Worm (Caenorhabditis elegans) whole organism, young adult: ENCODE data around the gene npr-3.

ENCODE experiments used
- B0019.2 ChIP-seq: fragments of 200-800 bp; sonication (Bioruptor generic); conservative IDR thresholded peaks from 2 replicates; pipeline ENCODE4 v1.3.6; 2022; ENCODE audit warnings: missing genetic modification reagents, missing genetic modification characterization, missing compliant biosample characterization
- B0035.1 ChIP-seq: sonication (generic microtip); optimal IDR thresholded peaks from 2 replicates; lab custom pipeline; 2016; ENCODE audit warnings: missing genetic modification characterization, mild to moderate bottlenecking, missing compliant biosample characterization, missing genotype, missing genetic modification reagents
- B0261.1 ChIP-seq: sonication (generic microtip); optimal IDR thresholded peaks from 2 replicates; lab custom pipeline; 2016; ENCODE audit warnings: mild to moderate bottlenecking, missing genetic modification characterization, moderate library complexity, missing compliant biosample characterization
- F22D6.2 ChIP-seq: sonication (generic microtip); optimal IDR thresholded peaks from 2 replicates; lab custom pipeline; 2016; ENCODE audit warnings: mild to moderate bottlenecking, missing genetic modification characterization, missing compliant biosample characterization
- F23B12.7 ChIP-seq: sonication (generic microtip); optimal IDR thresholded peaks from 2 replicates; lab custom pipeline; 2017; ENCODE audit warnings: missing genetic modification characterization, mild to moderate bottlenecking, missing compliant biosample characterization, antibody characterized with exemption, moderate library complexity; ENCODE audit not compliant: insufficient read depth
- F37B4.10 ChIP-seq: fragments of 200-800 bp; sonication (Bioruptor generic); IDR thresholded peaks from 2 replicates; pipeline ENCODE4 v1.3.6; 2022; ENCODE audit warnings: missing genetic modification characterization, missing compliant biosample characterization
- F39B2.1 ChIP-seq: fragments of 200-800 bp; sonication (Bioruptor generic); IDR thresholded peaks from 2 replicates; pipeline ENCODE4 v1.3.6; 2022; ENCODE audit warnings: missing genetic modification reagents, missing genetic modification characterization, missing compliant biosample characterization
- F52B5.7 ChIP-seq: sonication (generic microtip); optimal IDR thresholded peaks from 2 replicates; lab custom pipeline; 2016; ENCODE audit warnings: mild to moderate bottlenecking, missing genetic modification characterization, missing compliant biosample characterization
- F57C9.4 ChIP-seq: sonication (generic microtip); optimal IDR thresholded peaks from 2 replicates; lab custom pipeline; 2017; ENCODE audit warnings: mild to moderate bottlenecking, missing genetic modification characterization, missing compliant biosample characterization
- T07F8.4 ChIP-seq: sonication (generic microtip); optimal IDR thresholded peaks from 2 replicates; lab custom pipeline; 2016; ENCODE audit warnings: mild to moderate bottlenecking, missing genetic modification characterization, moderate library complexity, missing compliant biosample characterization
- T26A5.8 ChIP-seq: sonication (generic microtip); optimal IDR thresholded peaks from 2 replicates; lab custom pipeline; 2016; ENCODE audit warnings: missing genetic modification characterization, missing compliant biosample characterization
- Y56A3A.18 ChIP-seq: fragments of 200-800 bp; sonication (Bioruptor generic); IDR thresholded peaks from 2 replicates; pipeline ENCODE4 v1.3.6; 2022; ENCODE audit warnings: missing genetic modification reagents, missing genetic modification characterization, missing compliant biosample characterization
- akir-1 ChIP-seq: fragments of 200-800 bp; sonication (Bioruptor generic); optimal IDR thresholded peaks from 2 replicates; lab custom pipeline; 2018; ENCODE audit warnings: mild to moderate bottlenecking, missing genetic modification characterization, moderate library complexity, missing compliant biosample characterization
- ama-1 ChIP-seq, 3 experiments: fragments of 150-350 bp in 1 of 3; sonication (generic microtip) in 2 of 3; optimal IDR thresholded peaks; 2 replicates each; lab custom pipeline; 2014 to 2018; ENCODE audit warnings: missing biosample characterization in 2 of 3, missing genetic modification characterization in 2 of 3, missing genetic modification reagents in 2 of 3
- attf-6 ChIP-seq: fragments of 200-800 bp; sonication (Bioruptor generic); IDR thresholded peaks from 2 replicates; pipeline ENCODE4 v1.3.6; 2022; ENCODE audit warnings: missing genetic modification reagents, missing genetic modification characterization, missing compliant biosample characterization
- cebp-2 ChIP-seq: fragments of 200-800 bp; sonication (Bioruptor generic); IDR thresholded peaks from 2 replicates; pipeline ENCODE4 v1.3.6; 2022; ENCODE audit warnings: missing genetic modification characterization, missing compliant biosample characterization
- ceh-27 ChIP-seq: fragments of 200-800 bp; sonication (Bioruptor generic); optimal IDR thresholded peaks from 2 replicates; lab custom pipeline; 2018; ENCODE audit warnings: mild to moderate bottlenecking, missing genetic modification characterization, moderate library complexity, missing compliant biosample characterization
- dpl-1 ChIP-seq: fragments of 150-350 bp; optimal IDR thresholded peaks from 2 replicates; lab custom pipeline; 2014; ENCODE audit warnings: missing biosample characterization, missing genetic modification reagents, missing genetic modification characterization
- efl-1 ChIP-seq: fragments of 150-350 bp; optimal IDR thresholded peaks from 2 replicates; lab custom pipeline; 2014; ENCODE audit warnings: missing biosample characterization, missing genetic modification reagents, missing genetic modification characterization
- egl-18 ChIP-seq: fragments of 200-800 bp; sonication (Bioruptor generic); IDR thresholded peaks from 2 replicates; pipeline ENCODE4 v1.3.6; 2022; ENCODE audit warnings: missing genetic modification reagents, missing genetic modification characterization, missing compliant biosample characterization
- egl-44 ChIP-seq: fragments of 200-800 bp; sonication (Bioruptor generic); IDR thresholded peaks from 2 replicates; pipeline ENCODE4 v1.3.6; 2022; ENCODE audit warnings: missing genetic modification reagents, missing genetic modification characterization, missing compliant biosample characterization
- egrh-3 ChIP-seq: fragments of 200-800 bp; sonication (Bioruptor generic); IDR thresholded peaks from 2 replicates; pipeline ENCODE4 v1.3.6; 2022; ENCODE audit warnings: missing genetic modification reagents, missing genetic modification characterization, missing compliant biosample characterization
- fkh-3 ChIP-seq: sonication (generic microtip); optimal IDR thresholded peaks from 2 replicates; lab custom pipeline; 2016; ENCODE audit warnings: mild to moderate bottlenecking, missing genetic modification characterization, missing compliant biosample characterization
- gei-17 ChIP-seq: fragments of 200-800 bp; sonication (Bioruptor generic); optimal IDR thresholded peaks from 2 replicates; lab custom pipeline; 2018; ENCODE audit warnings: mild to moderate bottlenecking, missing genetic modification characterization, missing compliant biosample characterization
- hrde-1 ChIP-seq: sonication (generic microtip); optimal IDR thresholded peaks from 2 replicates; lab custom pipeline; 2016; ENCODE audit warnings: missing genetic modification characterization, mild to moderate bottlenecking, missing compliant biosample characterization, moderate library complexity, missing genotype, missing genetic modification reagents, borderline replicate concordance
- hsf-1 ChIP-seq: fragments of 200-800 bp; sonication (Bioruptor generic); IDR thresholded peaks from 2 replicates; pipeline ENCODE4 v1.3.6; 2022; ENCODE audit warnings: missing genetic modification reagents, missing genetic modification characterization, missing compliant biosample characterization
- lag-1 ChIP-seq: fragments of 200-800 bp; sonication (Bioruptor generic); IDR thresholded peaks from 2 replicates; pipeline ENCODE4 v1.3.6; 2022; ENCODE audit warnings: missing genetic modification reagents, missing genetic modification characterization, missing compliant biosample characterization
- let-526 ChIP-seq: fragments of 200-800 bp; sonication (Bioruptor generic); IDR thresholded peaks from 2 replicates; pipeline ENCODE4 v1.3.6; 2022; ENCODE audit warnings: missing genetic modification reagents, missing genetic modification characterization, missing compliant biosample characterization
- let-607 ChIP-seq, 2 experiments: fragments of 200-800 bp in 1 of 2; sonication (Bioruptor generic) in 1 of 2; sonication (generic microtip) in 1 of 2; optimal IDR thresholded peaks; 2 replicates each; lab custom pipeline; 2016 to 2018; ENCODE audit warnings: mild to moderate bottlenecking in 2 of 2, missing compliant biosample characterization in 2 of 2, missing genetic modification characterization in 2 of 2, moderate library complexity in 2 of 2, missing genotype in 1 of 2
- lin-54 ChIP-seq: fragments of 200-800 bp; sonication (Bioruptor generic); optimal IDR thresholded peaks from 2 replicates; lab custom pipeline; 2018; ENCODE audit warnings: mild to moderate bottlenecking, missing genetic modification characterization, missing compliant biosample characterization
- madf-10 ChIP-seq: sonication (generic microtip); optimal IDR thresholded peaks from 2 replicates; lab custom pipeline; 2016; ENCODE audit warnings: mild to moderate bottlenecking, missing genetic modification characterization, missing compliant biosample characterization
- madf-3 ChIP-seq: fragments of 200-800 bp; sonication (Bioruptor generic); IDR thresholded peaks from 2 replicates; pipeline ENCODE4 v1.3.6; 2022; ENCODE audit warnings: missing genetic modification reagents, missing genetic modification characterization, missing compliant biosample characterization
- madf-8 ChIP-seq: fragments of 200-800 bp; sonication (Bioruptor generic); conservative IDR thresholded peaks from 2 replicates; pipeline ENCODE4 v1.3.6; 2022; ENCODE audit warnings: missing genetic modification reagents, missing genetic modification characterization, missing compliant biosample characterization
- mcd-1 ChIP-seq: fragments of 200-800 bp; sonication (Bioruptor generic); IDR thresholded peaks from 2 replicates; pipeline ENCODE4 v1.3.6; 2022; ENCODE audit warnings: missing genetic modification reagents, missing genetic modification characterization, missing compliant biosample characterization
- nfya-2 ChIP-seq: fragments of 200-800 bp; sonication (Bioruptor generic); IDR thresholded peaks from 2 replicates; pipeline ENCODE4 v1.3.6; 2022; ENCODE audit warnings: missing genetic modification reagents, missing genetic modification characterization, missing compliant biosample characterization
- nhr-120 ChIP-seq: fragments of 200-800 bp; sonication (Bioruptor generic); IDR thresholded peaks from 2 replicates; pipeline ENCODE4 v1.3.6; 2022; ENCODE audit warnings: missing genetic modification characterization, missing compliant biosample characterization
- nhr-80 ChIP-seq: sonication (generic microtip); optimal IDR thresholded peaks from 2 replicates; lab custom pipeline; 2016; ENCODE audit warnings: missing genetic modification characterization, missing compliant biosample characterization
- nhr-90 ChIP-seq: sonication (generic microtip); optimal IDR thresholded peaks from 2 replicates; lab custom pipeline; 2016; ENCODE audit warnings: missing genotype, mild to moderate bottlenecking, missing genetic modification characterization, missing compliant biosample characterization
- repo-1 ChIP-seq: sonication (generic microtip); optimal IDR thresholded peaks from 2 replicates; lab custom pipeline; 2017; ENCODE audit warnings: mild to moderate bottlenecking, missing genetic modification characterization, missing compliant biosample characterization
- sdz-38 ChIP-seq: sonication (generic microtip); optimal IDR thresholded peaks from 2 replicates; lab custom pipeline; 2016; ENCODE audit warnings: missing genotype, missing genetic modification characterization, missing compliant biosample characterization
- snpc-1.1 ChIP-seq: sonication (generic microtip); optimal IDR thresholded peaks from 2 replicates; lab custom pipeline; 2017; ENCODE audit warnings: missing genetic modification characterization, mild to moderate bottlenecking, missing compliant biosample characterization, antibody characterized with exemption, moderate library complexity, missing genotype, missing genetic modification reagents; ENCODE audit not compliant: insufficient read depth
- snpc-1.3 ChIP-seq: sonication (generic microtip); optimal IDR thresholded peaks from 2 replicates; lab custom pipeline; 2017; ENCODE audit warnings: missing genetic modification characterization, mild to moderate bottlenecking, missing compliant biosample characterization, antibody characterized with exemption, moderate library complexity, missing genotype, missing genetic modification reagents; ENCODE audit not compliant: insufficient read depth
- snpc-3.4 ChIP-seq: sonication (generic microtip); optimal IDR thresholded peaks from 2 replicates; lab custom pipeline; 2017; ENCODE audit warnings: missing genetic modification characterization, mild to moderate bottlenecking, missing compliant biosample characterization, antibody characterized with exemption, moderate library complexity, missing genotype, missing genetic modification reagents
- somi-1 ChIP-seq: fragments of 200-800 bp; sonication (Bioruptor generic); optimal IDR thresholded peaks from 2 replicates; lab custom pipeline; 2018; ENCODE audit warnings: mild to moderate bottlenecking, missing genetic modification characterization, missing compliant biosample characterization
- zim-3 ChIP-seq: sonication (generic microtip); optimal IDR thresholded peaks from 2 replicates; lab custom pipeline; 2017; ENCODE audit warnings: mild to moderate bottlenecking, missing genetic modification characterization, moderate library complexity, missing compliant biosample characterization
- ztf-25 ChIP-seq: fragments of 200-800 bp; sonication (Bioruptor generic); IDR thresholded peaks from 2 replicates; pipeline ENCODE4 v1.3.6; 2022; ENCODE audit warnings: missing genetic modification reagents, missing genetic modification characterization, missing compliant biosample characterization
- ztf-6 ChIP-seq: fragments of 200-800 bp; sonication (Bioruptor generic); IDR thresholded peaks from 2 replicates; pipeline ENCODE4 v1.3.6; 2022; ENCODE audit warnings: missing genetic modification reagents, missing genetic modification characterization, missing compliant biosample characterization

npr-3 gene

DNA sequence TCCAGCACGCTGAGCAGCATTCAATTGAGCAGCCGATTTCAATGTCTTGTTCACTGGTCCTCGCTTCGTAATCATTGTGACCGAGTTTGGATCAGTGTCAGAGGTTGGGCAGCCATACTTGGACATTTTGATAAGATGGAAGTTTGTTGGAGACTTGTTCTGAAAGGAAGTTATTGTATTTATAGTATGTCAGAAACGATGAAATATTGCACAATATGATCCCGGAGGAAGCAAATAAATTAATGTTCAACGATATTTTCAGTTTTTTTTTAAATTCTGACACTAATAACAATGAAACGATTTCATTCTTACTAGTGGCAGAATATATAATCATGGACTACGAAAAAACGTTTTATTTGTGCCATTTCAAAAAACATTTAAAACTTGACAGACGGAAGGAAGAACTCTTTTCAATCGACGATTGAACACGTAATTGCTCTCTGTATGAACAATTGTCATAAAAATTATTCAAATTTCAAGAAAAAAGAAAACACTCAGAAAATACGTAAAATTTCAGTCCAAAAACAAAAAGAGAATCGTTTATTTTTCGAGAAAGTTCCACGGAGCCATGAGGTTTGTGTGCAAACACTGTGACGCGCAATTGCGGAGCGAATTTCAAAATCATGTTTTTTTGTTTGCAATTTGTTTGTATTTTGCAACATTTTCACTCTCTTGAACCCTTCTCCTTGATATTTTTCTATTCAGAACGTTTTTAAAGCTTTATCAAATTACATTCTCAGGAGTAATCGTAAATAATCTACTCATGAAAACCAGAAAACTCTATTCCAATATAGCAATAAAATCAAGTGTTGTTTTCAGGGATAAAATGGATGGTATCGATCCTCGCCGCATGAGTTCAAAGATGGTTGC is 20.5 kb downstream of the npr-3 start, which contains the start of the genes mbf-1 and nse-4:
Gene mbf-1, minus strand, starts transcription at position 343 of the 870 bp plus-strand sequence.
Gene nse-4, plus strand, starts transcription at position 820 of the 870 bp plus-strand sequence.
- TF ChIP-seq F23B12.7 (tag; lab: Kevin White, UChicago), result peak; percentile 69
- no peak for TF ChIP-seq madf-3 (GFP tag; lab: Robert Waterston, UW)
- peak; percentile 73 for TF ChIP-seq lin-54 (GFP tag; lab: Kevin White, UChicago)
- TF ChIP-seq madf-8 (GFP tag; lab: Robert Waterston, UW), result no peak
- no peak for TF ChIP-seq sdz-38 (tag; lab: Kevin White, UChicago)
- TF ChIP-seq snpc-3.4 (tag; lab: Kevin White, UChicago), result no peak
- TF ChIP-seq egrh-3 (GFP tag; lab: Robert Waterston, UW), result no peak
- TF ChIP-seq hrde-1 (tag; lab: Kevin White, UChicago), result no peak
- no peak for TF ChIP-seq nhr-90
- TF ChIP-seq F57C9.4 (tag; lab: Kevin White, UChicago), result no peak
- TF ChIP-seq F22D6.2 (tag; lab: Kevin White, UChicago), result no peak
- no peak for TF ChIP-seq egl-18 (GFP tag; lab: Robert Waterston, UW)
- TF ChIP-seq F52B5.7 (tag; lab: Kevin White, UChicago), result no peak
- TF ChIP-seq akir-1 (GFP tag; lab: Kevin White, UChicago), result no peak
- TF ChIP-seq efl-1 (GFP tag; lab: Kevin White, UChicago), result no peak
- TF ChIP-seq B0261.1 (tag; lab: Kevin White, UChicago), result no peak
- no peak for TF ChIP-seq ztf-25
- TF ChIP-seq snpc-1.3, result peak; percentile 51
- TF ChIP-seq hsf-1, result peak; percentile 98
- no peak for TF ChIP-seq snpc-1.1
- no peak for TF ChIP-seq nfya-2 (GFP tag; lab: Robert Waterston, UW)
- TF ChIP-seq let-526, result no peak
- no peak for TF ChIP-seq attf-6 (GFP tag; lab: Robert Waterston, UW)
- TF ChIP-seq Y56A3A.18 (GFP tag; lab: Robert Waterston, UW), result no peak
- no peak for TF ChIP-seq T07F8.4 (tag; lab: Kevin White, UChicago)
- TF ChIP-seq B0019.2 (GFP tag; lab: Robert Waterston, UW), result no peak
- TF ChIP-seq nhr-120 (GFP tag; lab: Robert Waterston, UW), result no peak
- peak in 1 of 2 experiments; percentile 12 for TF ChIP-seq let-607 (tag; optimal IDR thresholded peaks at IDR 0.05; lab: Kevin White, UChicago)
- TF ChIP-seq mcd-1, result peak; percentile 32; the same call in 1 of the 2 replicates
- TF ChIP-seq F39B2.1 (GFP tag; lab: Robert Waterston, UW), result no peak
- TF ChIP-seq dpl-1 (GFP tag; lab: Kevin White, UChicago), result peak; percentile 61
- TF ChIP-seq ama-1 (optimal IDR thresholded peaks at IDR 0.05; lab: Kevin White, UChicago), result peak; percentile 1
- TF ChIP-seq ama-1 (GFP tag; optimal IDR thresholded peaks at IDR 0.05; lab: Kevin White, UChicago), result no peak
- TF ChIP-seq zim-3 (tag; lab: Kevin White, UChicago), result no peak
- no peak for TF ChIP-seq madf-10
- TF ChIP-seq nhr-80, result no peak
- TF ChIP-seq somi-1 (GFP tag; lab: Kevin White, UChicago), result no peak
- TF ChIP-seq F37B4.10, result no peak
- no peak for TF ChIP-seq egl-44 (GFP tag; lab: Robert Waterston, UW)
- no peak for TF ChIP-seq fkh-3 (tag; lab: Kevin White, UChicago)
- TF ChIP-seq cebp-2 (GFP tag; lab: Robert Waterston, UW), result no peak
- TF ChIP-seq gei-17 (GFP tag; lab: Kevin White, UChicago), result no peak
- TF ChIP-seq ztf-6 (GFP tag; lab: Robert Waterston, UW), result no peak
- peak; percentile 4 for TF ChIP-seq ceh-27 (GFP tag; lab: Kevin White, UChicago)
- TF ChIP-seq lag-1 (GFP tag; lab: Robert Waterston, UW), result no peak
- TF ChIP-seq B0035.1 (tag; lab: Kevin White, UChicago), result no peak
- TF ChIP-seq repo-1 (tag; lab: Kevin White, UChicago), result no peak
- TF ChIP-seq T26A5.8, result no peak
